Fruit fly (Drosophila melanogaster): ENCODE data around the gene CG9222.
A peak's percentile ranks its signal among the peaks of the same experiment; 100 is the strongest.

Gene CG9222

DNA sequence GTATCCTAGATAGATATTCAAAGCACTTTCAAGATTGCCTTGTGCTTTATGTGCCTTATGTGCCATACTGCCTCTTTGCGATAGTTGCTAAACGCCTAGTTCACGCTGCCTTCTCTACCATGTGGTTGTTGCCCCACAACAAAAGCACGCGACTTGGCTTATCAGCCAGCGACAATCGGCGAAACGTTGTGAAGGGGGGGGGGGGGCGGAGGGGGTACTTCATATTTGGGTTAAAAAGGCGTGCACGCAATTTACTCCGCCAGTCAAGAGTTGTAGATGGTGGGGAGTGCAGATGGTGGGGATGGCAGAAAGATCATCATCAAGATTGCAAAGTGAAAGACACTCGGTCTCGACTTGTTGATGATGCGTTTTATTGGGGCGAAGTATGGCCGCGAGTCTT is 38.3 kb downstream of the CG9222 start:
- TF ChIP-seq jim (GFP tag; optimal IDR thresholded peaks at IDR 0.05) (no peak), dsf (GFP tag; optimal IDR thresholded peaks at IDR 0.05; ENCODE audit: borderline replicate concordance) (no peak), tai (GFP tag; optimal IDR thresholded peaks at IDR 0.05) (no peak), Dfd (GFP tag; optimal IDR thresholded peaks at IDR 0.05) (peak; percentile 86)

DNA sequence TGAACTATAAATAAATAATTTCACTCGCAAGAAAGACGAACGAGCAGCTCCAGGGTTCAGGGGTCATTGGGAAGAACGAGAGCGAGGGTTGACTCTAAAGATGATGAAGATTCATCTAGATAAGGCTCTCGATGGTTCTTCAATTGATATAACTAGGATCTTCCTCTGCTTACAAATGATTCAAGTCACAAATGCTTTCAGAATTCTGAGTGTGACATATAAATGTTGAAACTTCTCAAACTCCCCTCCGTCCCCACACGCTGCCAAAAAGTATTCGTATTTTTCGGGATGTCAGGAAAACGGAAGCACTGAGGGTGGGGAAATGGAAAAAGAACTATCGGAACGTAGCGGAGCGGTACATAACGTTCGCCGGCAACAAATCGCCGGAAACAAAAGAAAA is 40.3 kb downstream of the CG9222 start:
- TF ChIP-seq Myc (optimal IDR thresholded peaks at IDR 0.05) (no peak), Abd-B (GFP tag; optimal IDR thresholded peaks at IDR 0.05) (no peak), sage (GFP tag; optimal IDR thresholded peaks at IDR 0.05) (no peak), OdsH (GFP tag; optimal IDR thresholded peaks at IDR 0.05) (no peak), tai (GFP tag; optimal IDR thresholded peaks at IDR 0.05) (no peak)

DNA sequence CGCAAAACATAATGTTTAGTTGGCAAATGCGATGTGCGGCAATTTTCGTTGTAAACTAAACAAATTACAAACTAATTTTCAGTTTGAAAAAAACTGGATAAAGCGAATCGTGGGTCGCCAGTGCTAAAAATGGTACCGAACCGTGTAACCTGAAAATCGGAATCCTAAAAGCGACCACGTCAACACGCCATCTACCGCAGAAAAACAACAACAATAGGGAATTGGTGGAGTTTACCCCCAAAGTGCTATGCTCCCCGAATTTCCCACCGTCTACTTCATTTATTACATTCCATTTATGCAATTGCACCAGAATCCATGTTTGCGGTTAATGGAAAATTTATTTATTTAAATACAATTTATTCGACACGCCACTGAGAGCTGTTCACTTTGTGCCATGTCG is 42.2 kb downstream of the CG9222 start:
- TF ChIP-seq CrebA (GFP tag; optimal IDR thresholded peaks at IDR 0.05; ENCODE audit: borderline replicate concordance) = no peak
- no peak for TF ChIP-seq CG32264 (GFP tag; optimal IDR thresholded peaks at IDR 0.05)
- no peak for TF ChIP-seq psq (GFP tag; optimal IDR thresholded peaks at IDR 0.05)
- no peak for TF ChIP-seq pan (optimal IDR thresholded peaks at IDR 0.05)
- TF ChIP-seq dmrt93B (GFP tag; optimal IDR thresholded peaks at IDR 0.05) = no peak
- TF ChIP-seq jim (GFP tag; optimal IDR thresholded peaks at IDR 0.05) = no peak
- no peak for TF ChIP-seq sv (GFP tag; optimal IDR thresholded peaks at IDR 0.05)

DNA sequence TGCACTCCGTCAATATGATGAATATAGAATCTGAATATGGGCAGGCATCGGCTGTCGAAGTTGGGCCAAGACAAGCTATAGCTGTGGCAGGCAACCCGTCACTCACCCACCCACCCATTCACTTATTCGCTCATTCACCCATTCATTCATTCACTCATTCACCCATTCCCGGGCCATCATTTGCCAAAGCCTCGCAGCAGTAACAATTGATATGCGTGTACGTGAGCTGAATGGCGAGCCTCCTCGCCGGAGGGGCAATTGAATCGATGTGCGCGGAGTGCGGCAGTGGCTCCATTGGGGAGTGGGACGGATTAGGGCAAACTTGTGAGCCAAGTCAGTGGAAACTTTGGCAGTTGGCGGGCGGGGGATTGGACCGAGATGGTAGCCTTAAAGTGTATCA is 45.6 kb downstream of the CG9222 start:
- TF ChIP-seq sage (GFP tag; optimal IDR thresholded peaks at IDR 0.05) (no peak), lola (GFP tag; optimal IDR thresholded peaks at IDR 0.05) (no peak), dmrt93B (GFP tag; optimal IDR thresholded peaks at IDR 0.05) (no peak), pan (optimal IDR thresholded peaks at IDR 0.05) (no peak), CG32264 (GFP tag; optimal IDR thresholded peaks at IDR 0.05) (no peak), Myc (optimal IDR thresholded peaks at IDR 0.05) (no peak), usp (GFP tag; optimal IDR thresholded peaks at IDR 0.05) (no peak), Dfd (GFP tag; optimal IDR thresholded peaks at IDR 0.05) (no peak), sv (GFP tag; optimal IDR thresholded peaks at IDR 0.05) (no peak), CG9705 (GFP tag; optimal IDR thresholded peaks at IDR 0.05) (no peak), Hr83 (GFP tag; optimal IDR thresholded peaks at IDR 0.05; ENCODE audit: poor library complexity, severe bottlenecking) (no peak), N (GFP tag; optimal IDR thresholded peaks at IDR 0.05) (no peak), Hr78 (GFP tag; optimal IDR thresholded peaks at IDR 0.05) (no peak), CrebA (GFP tag; optimal IDR thresholded peaks at IDR 0.05; ENCODE audit: borderline replicate concordance) (no peak), Jra (GFP tag; optimal IDR thresholded peaks at IDR 0.05) (no peak), fru (GFP tag; optimal IDR thresholded peaks at IDR 0.05) (no peak), Mio (GFP tag; optimal IDR thresholded peaks at IDR 0.05) (no peak)

DNA sequence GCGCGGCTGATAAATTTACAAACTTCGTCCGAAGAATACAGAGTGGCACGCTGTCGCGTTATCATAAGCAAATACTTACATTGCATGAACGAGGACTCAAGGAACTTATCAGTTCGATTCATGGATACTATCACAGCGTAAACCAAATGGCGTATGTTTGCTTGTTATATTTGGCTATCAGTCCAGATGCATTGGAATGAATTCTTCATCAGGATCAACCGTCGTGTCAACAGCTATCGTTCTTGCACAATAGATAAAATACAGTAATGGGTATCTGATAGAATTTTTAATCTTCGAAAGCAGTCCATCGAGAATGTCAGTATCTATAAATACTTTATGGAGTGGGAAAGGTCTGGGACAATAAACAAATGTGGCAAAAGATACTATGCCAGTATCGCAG is 46.3 kb downstream of the CG9222 start:
- TF ChIP-seq foxo (GFP tag; optimal IDR thresholded peaks at IDR 0.05) (no peak), dl (GFP tag; optimal IDR thresholded peaks at IDR 0.05; ENCODE audit: insufficient read depth in 1 of 2, partially characterized antibody in 2 of 2) (no peak), CG9705 (GFP tag; optimal IDR thresholded peaks at IDR 0.05) (no peak), jim (GFP tag; optimal IDR thresholded peaks at IDR 0.05) (no peak), brk (GFP tag; optimal IDR thresholded peaks at IDR 0.05) (no peak), CG32264 (GFP tag; optimal IDR thresholded peaks at IDR 0.05) (no peak), h (GFP tag; optimal IDR thresholded peaks at IDR 0.05) (no peak), woc (GFP tag; optimal IDR thresholded peaks at IDR 0.05) (no peak), tai (GFP tag; optimal IDR thresholded peaks at IDR 0.05) (no peak), Dfd (GFP tag; optimal IDR thresholded peaks at IDR 0.05) (no peak), usp (GFP tag; optimal IDR thresholded peaks at IDR 0.05) (no peak), sv (GFP tag; optimal IDR thresholded peaks at IDR 0.05) (no peak), Dif (GFP tag; optimal IDR thresholded peaks at IDR 0.05; ENCODE audit: partially characterized antibody) (no peak), ey (GFP tag; optimal IDR thresholded peaks at IDR 0.05) (no peak)

DNA sequence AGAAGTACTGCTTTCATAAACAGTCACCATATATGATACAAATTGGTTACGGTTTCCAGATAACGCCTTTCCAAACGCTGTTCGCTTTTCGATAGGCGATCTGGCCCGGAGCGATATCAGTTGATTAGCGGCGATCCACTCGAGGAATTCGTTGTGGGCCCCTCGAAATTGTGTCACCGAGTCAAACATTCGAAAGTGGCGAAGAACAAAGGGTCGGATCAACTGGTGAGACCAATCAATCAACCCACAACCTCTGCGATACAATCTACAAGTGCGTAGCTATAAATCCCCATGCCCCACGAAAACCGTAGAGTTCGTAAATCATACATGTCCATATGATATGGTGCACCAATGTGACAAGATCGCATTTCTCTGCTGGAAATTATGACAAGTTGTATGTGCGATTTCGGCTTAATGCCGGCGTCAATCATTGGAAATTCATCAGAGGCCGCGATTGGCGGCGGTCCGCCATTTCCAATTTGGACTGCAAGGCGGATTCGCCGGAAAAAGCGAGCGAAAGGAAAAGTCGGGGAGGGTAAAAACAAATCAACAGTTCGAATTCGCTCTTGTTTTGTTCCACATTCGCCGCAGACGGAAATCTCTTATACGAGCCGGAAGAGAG is 47.4 kb downstream of the CG9222 start:
- TF ChIP-seq Mio (GFP tag; optimal IDR thresholded peaks at IDR 0.05) (no peak), dsf (GFP tag; optimal IDR thresholded peaks at IDR 0.05; ENCODE audit: borderline replicate concordance) (no peak), Sp1 (GFP tag; optimal IDR thresholded peaks at IDR 0.05) (no peak), sv (GFP tag; optimal IDR thresholded peaks at IDR 0.05) (no peak), Hr78 (GFP tag; optimal IDR thresholded peaks at IDR 0.05) (no peak), sage (GFP tag; optimal IDR thresholded peaks at IDR 0.05) (no peak), N (GFP tag; optimal IDR thresholded peaks at IDR 0.05) (no peak), CG9705 (GFP tag; optimal IDR thresholded peaks at IDR 0.05) (no peak), fru (GFP tag; optimal IDR thresholded peaks at IDR 0.05) (no peak), CG32264 (GFP tag; optimal IDR thresholded peaks at IDR 0.05) (no peak), rgr (GFP tag; optimal IDR thresholded peaks at IDR 0.05) (no peak), Hr83 (GFP tag; optimal IDR thresholded peaks at IDR 0.05; ENCODE audit: poor library complexity, severe bottlenecking) (no peak), Rel (GFP tag; optimal IDR thresholded peaks at IDR 0.05) (no peak), Rel (tag; optimal IDR thresholded peaks at IDR 0.05) (no peak), Abd-B (GFP tag; optimal IDR thresholded peaks at IDR 0.05) (no peak), tai (GFP tag; optimal IDR thresholded peaks at IDR 0.05) (no peak), CrebA (GFP tag; optimal IDR thresholded peaks at IDR 0.05; ENCODE audit: borderline replicate concordance) (no peak), h (GFP tag; optimal IDR thresholded peaks at IDR 0.05) (no peak), Myc (optimal IDR thresholded peaks at IDR 0.05) (no peak)
